Fruit fly (Drosophila melanogaster): ENCODE data around the gene ChAT.

ChAT gene

dm6 chr3R:18745961-18746468, 40.7 kb downstream of the ChAT start, which contains the start of the genes PGS1 and gwl (continued):
- peak; percentile 67 for TF ChIP-seq mam (GFP tag; optimal IDR thresholded peaks at IDR 0.05)
- 0 out of 2 replicates have a peak, but pooled peaks have one; percentile 43 for TF ChIP-seq sens-2 (GFP tag; IDR thresholded peaks at IDR 0.05)
- TF ChIP-seq CG14050 (GFP tag; IDR thresholded peaks at IDR 0.05), result peak; percentile 33; the same call in 1 of the 3 replicates
- TF ChIP-seq Scr (GFP tag; IDR thresholded peaks at IDR 0.05; ENCODE audit: partially characterized antibody), result peak; percentile 71
- no peak for TF ChIP-seq CG7963 (GFP tag; IDR thresholded peaks at IDR 0.05; ENCODE audit: partially characterized antibody)
- TF ChIP-seq CG10543 (GFP tag; optimal IDR thresholded peaks at IDR 0.05), result peak; percentile 54
- no peak for TF ChIP-seq Eip74EF (GFP tag; optimal IDR thresholded peaks at IDR 0.05)
- TF ChIP-seq fu2 (GFP tag; optimal IDR thresholded peaks at IDR 0.05), result peak; percentile 12
- no peak for TF ChIP-seq CG15073 (GFP tag; optimal IDR thresholded peaks at IDR 0.05)
- peak; percentile 49 for TF ChIP-seq CG31388 (GFP tag; optimal IDR thresholded peaks at IDR 0.05)
- no peak for TF ChIP-seq fd64A (GFP tag; optimal IDR thresholded peaks at IDR 0.05)
- TF ChIP-seq CG10366 (GFP tag; IDR thresholded peaks at IDR 0.05), result peak; percentile 70
- TF ChIP-seq nmo (GFP tag; optimal IDR thresholded peaks at IDR 0.05), result peak; percentile 88
- peak; percentile 69 for TF ChIP-seq CG12155 (GFP tag; optimal IDR thresholded peaks at IDR 0.05)
- TF ChIP-seq Ada2b (GFP tag; IDR thresholded peaks at IDR 0.05), result peak; percentile 63; the same call in 1 of the 2 replicates
- TF ChIP-seq CG11456 (GFP tag; IDR thresholded peaks at IDR 0.05), result peak; percentile 76
- TF ChIP-seq sisA (GFP tag; IDR thresholded peaks at IDR 0.05), result peak; percentile 74
- TF ChIP-seq CG9817 (tag; optimal IDR thresholded peaks at IDR 0.05), result peak; percentile 80
- peak; percentile 81 for TF ChIP-seq CG7839 (tag; optimal IDR thresholded peaks at IDR 0.05)
- peak; percentile 59 for TF ChIP-seq Ets65A (GFP tag)
- TF ChIP-seq CG4328 (GFP tag; optimal IDR thresholded peaks at IDR 0.05), result peak; percentile 52
- TF ChIP-seq tgo (GFP tag; IDR thresholded peaks at IDR 0.05), result peak; percentile 88
- TF ChIP-seq Nf-YA (GFP tag; IDR thresholded peaks at IDR 0.05), result peak; percentile 36; the same call in 1 of the 2 replicates
- TF ChIP-seq MESR4 (GFP tag; optimal IDR thresholded peaks at IDR 0.05), result no peak
- TF ChIP-seq CG2889 (GFP tag; IDR thresholded peaks at IDR 0.05), result peak; percentile 58; the same call in 1 of the 3 replicates
- TF ChIP-seq Hey (tag; optimal IDR thresholded peaks at IDR 0.05), result no peak
- peak; percentile 87 for TF ChIP-seq CG12391 (tag; optimal IDR thresholded peaks at IDR 0.05)
- peak; percentile 41; the same call in 1 of the 2 replicates for TF ChIP-seq gsb (GFP tag; IDR thresholded peaks at IDR 0.05)
- TF ChIP-seq MBD-R2 (GFP tag; IDR thresholded peaks at IDR 0.05), result peak; percentile 67
- peak; percentile 36 for TF ChIP-seq CG13624 (GFP tag; optimal IDR thresholded peaks at IDR 0.05)
- no peak for TF ChIP-seq tx (GFP tag; optimal IDR thresholded peaks at IDR 0.05)
- TF ChIP-seq tna (GFP tag; IDR thresholded peaks at IDR 0.05; ENCODE audit: partially characterized antibody), result no peak
- peak; percentile 80 for TF ChIP-seq row (GFP tag; IDR thresholded peaks at IDR 0.05)
- TF ChIP-seq CG1233 (GFP tag; optimal IDR thresholded peaks at IDR 0.05), result no peak
- TF ChIP-seq CG9727 (GFP tag; optimal IDR thresholded peaks at IDR 0.05), result peak; percentile 83
- TF ChIP-seq sens (GFP tag), result peak; percentile 93
- peak; percentile 77 for TF ChIP-seq E2f2 (GFP tag; IDR thresholded peaks at IDR 0.05)
- TF ChIP-seq CG3065 (GFP tag; optimal IDR thresholded peaks at IDR 0.05), result peak; percentile 43
- no peak for TF ChIP-seq CG8359 (GFP tag; optimal IDR thresholded peaks at IDR 0.05; ENCODE audit: borderline replicate concordance)
- peak; percentile 3 for TF ChIP-seq Atf-2 (GFP tag; optimal IDR thresholded peaks at IDR 0.05)
- TF ChIP-seq CG31441 (GFP tag; IDR thresholded peaks at IDR 0.05), result no peak; the same call in 1 of the 2 replicates
- no peak for TF ChIP-seq pros (GFP tag; optimal IDR thresholded peaks at IDR 0.05)
- TF ChIP-seq CG1024 (GFP tag; IDR thresholded peaks at IDR 0.05), result peak; percentile 58
- peak; percentile 12; the same call in 1 of the 2 replicates for TF ChIP-seq Gsc (GFP tag; IDR thresholded peaks at IDR 0.05)
- TF ChIP-seq CG30020 (tag; optimal IDR thresholded peaks at IDR 0.05), result peak; percentile 67
- TF ChIP-seq nerfin-1 (tag; optimal IDR thresholded peaks at IDR 0.05), result peak; percentile 60
- no peak for TF ChIP-seq caup (GFP tag; optimal IDR thresholded peaks at IDR 0.05; ENCODE audit: severe bottlenecking)
- peak; percentile 91 for TF ChIP-seq slbo (GFP tag; IDR thresholded peaks at IDR 0.05)
- 0 out of 2 replicates have a peak, but pooled peaks have one; percentile 28 for TF ChIP-seq CG5953 (GFP tag; IDR thresholded peaks at IDR 0.05)
- TF ChIP-seq YL-1 (GFP tag; optimal IDR thresholded peaks at IDR 0.05), result no peak

All from whole organism, embryonic.